Fruit fly (Drosophila melanogaster): ENCODE data around the gene vrs.

DNA sequence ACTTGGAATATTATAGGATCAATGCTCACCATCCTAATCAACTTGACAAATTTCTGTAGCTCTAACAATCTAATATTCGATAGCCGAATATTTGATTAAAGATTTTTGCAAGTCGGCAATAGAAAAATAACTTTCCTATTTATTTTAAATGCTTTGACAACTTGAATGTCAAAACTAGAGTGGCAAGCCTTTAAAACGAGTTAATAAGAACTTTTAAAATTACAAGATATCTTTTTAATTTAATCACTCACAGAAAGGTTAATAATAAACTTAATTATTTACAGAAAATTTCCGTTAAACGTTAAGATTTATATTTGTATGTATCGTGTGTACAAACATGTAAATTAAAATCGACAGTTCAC lies 8.4 kb upstream of the vrs start, which contains the start of the genes CG17207 and CG46427:
- TF ChIP-seq Rx (GFP tag; IDR thresholded peaks at IDR 0.05) (no peak), tap (tag; optimal IDR thresholded peaks at IDR 0.05) (no peak), Ptx1 (GFP tag; IDR thresholded peaks at IDR 0.05) (no peak), ro (GFP tag; IDR thresholded peaks at IDR 0.05) (no peak), CG1647 (GFP tag; optimal IDR thresholded peaks at IDR 0.05) (no peak), sr (GFP tag; IDR thresholded peaks at IDR 0.05) (no peak), CG3065 (GFP tag; optimal IDR thresholded peaks at IDR 0.05) (no peak), Dad (GFP tag; optimal IDR thresholded peaks at IDR 0.05) (no peak), CG16779 (GFP tag; IDR thresholded peaks at IDR 0.05) (no peak), CG9932 (GFP tag; IDR thresholded peaks at IDR 0.05) (no peak), row (GFP tag; IDR thresholded peaks at IDR 0.05) (no peak), Sry-β (GFP tag; optimal IDR thresholded peaks at IDR 0.05) (no peak), CG34224 (GFP tag; IDR thresholded peaks at IDR 0.05; ENCODE audit: partially characterized antibody) (no peak), Dip3 (GFP tag; optimal IDR thresholded peaks at IDR 0.05) (no peak)
